Worm (Caenorhabditis elegans): ENCODE measurements around the gene hbl-1.

- TF ChIP-seq ama-1 (optimal IDR thresholded peaks at IDR 0.05) (no peak), lsy-2 (tag; optimal IDR thresholded peaks at IDR 0.05) (no peak), elt-3 (tag; optimal IDR thresholded peaks at IDR 0.05) (no peak), nhr-12 (tag; optimal IDR thresholded peaks at IDR 0.05) (no peak), unc-39 (tag; optimal IDR thresholded peaks at IDR 0.05) (no peak), nhr-6 (tag; optimal IDR thresholded peaks at IDR 0.05) (no peak)
These were observed 17.7 kb downstream of the hbl-1 start, which contains the start of gene dct-11 for ce11 chrX:5839643-5840042.
